Fruit fly (Drosophila melanogaster) whole organism, embryonic: ENCODE data around the gene CG31493.

Experiments
- Asciz ChIP-seq: fragments of 200-800 bp; sonication (Bioruptor generic); optimal IDR thresholded peaks from 2 replicates; lab custom pipeline; 2017; ENCODE audit warnings: missing biosample characterization, mild to moderate bottlenecking, missing genetic modification characterization, missing genetic modification reagents
- Atf3 ChIP-seq: fragments of 200-800 bp; sonication (Bioruptor generic); optimal IDR thresholded peaks from 3 replicates; lab custom pipeline; 2016; ENCODE audit warnings: missing biosample characterization, missing genetic modification characterization
- CG10431 ChIP-seq: fragments of 200-800 bp; sonication (Bioruptor generic); optimal IDR thresholded peaks from 3 replicates; lab custom pipeline; 2018; ENCODE audit warnings: missing biosample characterization, mild to moderate bottlenecking, missing genetic modification characterization
- CG11504 ChIP-seq: fragments of 200-800 bp; sonication (Bioruptor generic); optimal IDR thresholded peaks from 3 replicates; lab custom pipeline; 2019; ENCODE audit warnings: missing biosample characterization, mild to moderate bottlenecking, missing genetic modification characterization, moderate library complexity
- CG13424 ChIP-seq: fragments of 200-800 bp; sonication (Bioruptor generic); optimal IDR thresholded peaks from 2 replicates; lab custom pipeline; 2019; ENCODE audit warnings: missing biosample characterization, mild to moderate bottlenecking, missing genetic modification characterization, moderate library complexity
- CG14965 ChIP-seq: fragments of 200-800 bp; sonication (Bioruptor generic); optimal IDR thresholded peaks from 2 replicates; lab custom pipeline; 2016; ENCODE audit warnings: missing biosample characterization, missing genetic modification characterization, borderline replicate concordance
- CG15073 ChIP-seq: fragments of 200-800 bp; sonication (Bioruptor generic); optimal IDR thresholded peaks from 2 replicates; lab custom pipeline; 2016; ENCODE audit warnings: missing biosample characterization, missing genetic modification characterization
- CG17385 ChIP-seq: fragments of 200-800 bp; sonication (Bioruptor generic); optimal IDR thresholded peaks from 3 replicates; lab custom pipeline; 2018; ENCODE audit warnings: missing biosample characterization, mild to moderate bottlenecking, missing genetic modification characterization
- CG17568 ChIP-seq: fragments of 200-800 bp; sonication (Bioruptor generic); optimal IDR thresholded peaks from 2 replicates; lab custom pipeline; 2018; ENCODE audit warnings: missing biosample characterization, mild to moderate bottlenecking, missing genetic modification characterization, moderate library complexity
- CG17829 ChIP-seq: fragments of 200-800 bp; optimal IDR thresholded peaks from 2 replicates; lab custom pipeline; 2019; ENCODE audit warnings: missing biosample characterization, mild to moderate bottlenecking, missing genetic modification characterization, moderate library complexity
- CG1792 ChIP-seq: fragments of 200-800 bp; sonication (Bioruptor generic); optimal IDR thresholded peaks from 2 replicates; lab custom pipeline; 2016; ENCODE audit warnings: missing biosample characterization, missing genetic modification characterization
- CG18476 ChIP-seq: fragments of 200-800 bp; sonication (Bioruptor generic); optimal IDR thresholded peaks from 2 replicates; lab custom pipeline; 2016; ENCODE audit warnings: missing biosample characterization, mild to moderate bottlenecking, missing genetic modification characterization
- CG30403 ChIP-seq: fragments of 200-800 bp; sonication (Bioruptor generic); optimal IDR thresholded peaks from 3 replicates; lab custom pipeline; 2016; ENCODE audit warnings: missing biosample characterization, missing genetic modification characterization
- CG31224 ChIP-seq: fragments of 200-800 bp; sonication (Bioruptor generic); IDR thresholded peaks from 2 replicates; pipeline ENCODE4 v1.3.6; 2022; ENCODE audit warnings: missing biosample characterization, missing genetic modification characterization
- CG33213 ChIP-seq: fragments of 200-800 bp; sonication (Bioruptor generic); optimal IDR thresholded peaks from 3 replicates; lab custom pipeline; 2016; ENCODE audit warnings: missing biosample characterization, missing genetic modification characterization
- CG33557 ChIP-seq: fragments of 200-800 bp; sonication (Bioruptor generic); optimal IDR thresholded peaks from 2 replicates; lab custom pipeline; 2019; ENCODE audit warnings: missing biosample characterization, mild to moderate bottlenecking, missing genetic modification characterization, moderate library complexity
- CG5180 ChIP-seq: fragments of 200-800 bp; sonication (Bioruptor generic); optimal IDR thresholded peaks from 3 replicates; lab custom pipeline; 2017; ENCODE audit warnings: missing biosample characterization, missing genetic modification characterization, mild to moderate bottlenecking, moderate library complexity, missing genetic modification reagents
- CG6272 ChIP-seq: fragments of 200-800 bp; sonication (Bioruptor generic); IDR thresholded peaks from 2 replicates; pipeline ENCODE4 v1.3.6; 2022; ENCODE audit warnings: missing biosample characterization, missing genetic modification characterization
- CG7786 ChIP-seq: fragments of 200-800 bp; sonication (Bioruptor generic); optimal IDR thresholded peaks from 2 replicates; lab custom pipeline; 2016; ENCODE audit warnings: missing biosample characterization, missing genetic modification characterization
- D ChIP-seq, 2 experiments: fragments of 200-800 bp in 1 of 2; fragments of >200 bp in 1 of 2; sonication (Bioruptor generic) in 1 of 2; optimal IDR thresholded peaks; 2 replicates in 1 of 2; 3 replicates in 1 of 2; lab custom pipeline; 2017; ENCODE audit warnings: mild to moderate bottlenecking in 1 of 2, missing biosample characterization in 1 of 2, missing genetic modification characterization in 1 of 2, missing genetic modification reagents in 1 of 2
- Dll ChIP-seq: fragments of 200-800 bp; sonication (Bioruptor generic); IDR thresholded peaks from 4 replicates; pipeline ENCODE4 v1.3.6; 2022; ENCODE audit warnings: missing biosample characterization, missing genetic modification characterization; ENCODE audit not compliant: partially characterized antibody
- Drgx ChIP-seq: fragments of 200-800 bp; sonication (Bioruptor generic); IDR thresholded peaks from 2 replicates; pipeline ENCODE4 v1.3.6; 2022; ENCODE audit warnings: missing biosample characterization, missing genetic modification characterization
- Fer1 ChIP-seq: fragments of 200-800 bp; sonication (Bioruptor generic); optimal IDR thresholded peaks from 2 replicates; lab custom pipeline; 2017; ENCODE audit warnings: missing biosample characterization, mild to moderate bottlenecking, missing genetic modification characterization
- Hr51 ChIP-seq, 2 experiments: fragments of 200-800 bp; sonication (Bioruptor generic); optimal IDR thresholded peaks; 2 replicates in 1 of 2; 3 replicates in 1 of 2; lab custom pipeline; 2016 to 2018; ENCODE audit warnings: missing biosample characterization in 2 of 2, missing genetic modification characterization in 2 of 2, mild to moderate bottlenecking in 1 of 2, moderate library complexity in 1 of 2
- Jarid2 ChIP-seq: fragments of 200-800 bp; sonication (Bioruptor generic); optimal IDR thresholded peaks from 3 replicates; lab custom pipeline; 2017; ENCODE audit warnings: mild to moderate bottlenecking, missing biosample characterization, missing genetic modification reagents, missing genetic modification characterization
- MBD-R2 ChIP-seq: fragments of 200-800 bp; sonication (Bioruptor generic); IDR thresholded peaks from 2 replicates; pipeline ENCODE4 v1.3.6; 2022; ENCODE audit warnings: missing biosample characterization, missing genetic modification characterization
- MTF-1 ChIP-seq: fragments of 200-800 bp; sonication (Bioruptor generic); optimal IDR thresholded peaks from 2 replicates; lab custom pipeline; 2018; ENCODE audit warnings: missing biosample characterization, mild to moderate bottlenecking, missing genetic modification characterization, borderline replicate concordance
- NC2β ChIP-seq: fragments of 200-800 bp; sonication (Bioruptor generic); optimal IDR thresholded peaks from 2 replicates; lab custom pipeline; 2016; ENCODE audit warnings: missing biosample characterization, missing genetic modification characterization
- Opbp ChIP-seq: fragments of 200-800 bp; sonication (Bioruptor generic); IDR thresholded peaks from 3 replicates; pipeline ENCODE4 v1.3.6; 2022; ENCODE audit warnings: missing biosample characterization, missing genetic modification characterization; ENCODE audit not compliant: partially characterized antibody
- Ravus ChIP-seq: fragments of 200-800 bp; sonication (Bioruptor generic); IDR thresholded peaks from 2 replicates; pipeline ENCODE4 v1.3.6; 2022; ENCODE audit warnings: missing biosample characterization, missing genetic modification characterization
- br ChIP-seq: fragments of >200 bp; optimal IDR thresholded peaks from 2 replicates; lab custom pipeline; 2017
- btn ChIP-seq: fragments of 200-800 bp; sonication (Bioruptor generic); optimal IDR thresholded peaks from 2 replicates; lab custom pipeline; 2016; ENCODE audit warnings: missing biosample characterization, missing genetic modification characterization
- cg ChIP-seq: fragments of 200-800 bp; sonication (Bioruptor generic); optimal IDR thresholded peaks from 3 replicates; lab custom pipeline; 2019; ENCODE audit warnings: missing biosample characterization, mild to moderate bottlenecking, missing genetic modification characterization, moderate library complexity
- chn ChIP-seq: fragments of 200-800 bp; sonication (Bioruptor generic); optimal IDR thresholded peaks from 2 replicates; lab custom pipeline; 2016; ENCODE audit warnings: missing biosample characterization, missing genetic modification characterization
- ci ChIP-seq: fragments of 200-800 bp; sonication (Bioruptor generic); IDR thresholded peaks from 3 replicates; pipeline ENCODE4 v1.3.6; 2022; ENCODE audit warnings: missing biosample characterization, missing genetic modification characterization
- fru ChIP-seq: fragments of >200 bp; optimal IDR thresholded peaks from 2 replicates; lab custom pipeline; 2017
- gro ChIP-seq: fragments of 200-800 bp; sonication (Bioruptor generic); optimal IDR thresholded peaks from 2 replicates; lab custom pipeline; 2016; ENCODE audit warnings: missing biosample characterization, missing genetic modification characterization
- kay ChIP-seq: fragments of 200-800 bp; sonication (Bioruptor generic); optimal IDR thresholded peaks from 2 replicates; lab custom pipeline; 2016; ENCODE audit warnings: missing biosample characterization, missing genetic modification characterization
- kni ChIP-seq: fragments of 200-800 bp; sonication (Bioruptor generic); optimal IDR thresholded peaks from 3 replicates; lab custom pipeline; 2017; ENCODE audit warnings: mild to moderate bottlenecking, missing biosample characterization, missing genetic modification reagents, missing genetic modification characterization
- maf-S ChIP-seq: fragments of 200-800 bp; sonication (Bioruptor generic); optimal IDR thresholded peaks from 2 replicates; lab custom pipeline; 2016; ENCODE audit warnings: missing biosample characterization, missing genetic modification characterization
- nerfin-1 ChIP-seq: fragments of 200-800 bp; sonication (Bioruptor generic); optimal IDR thresholded peaks from 3 replicates; lab custom pipeline; 2019; ENCODE audit warnings: missing biosample characterization, mild to moderate bottlenecking, missing genetic modification characterization, moderate library complexity
- nom ChIP-seq: fragments of 200-800 bp; sonication (Bioruptor generic); optimal IDR thresholded peaks from 2 replicates; lab custom pipeline; 2017; ENCODE audit warnings: missing biosample characterization, missing genetic modification characterization, mild to moderate bottlenecking, moderate library complexity, missing genetic modification reagents
- pros ChIP-seq: fragments of 200-800 bp; sonication (Bioruptor generic); optimal IDR thresholded peaks from 3 replicates; lab custom pipeline; 2019; ENCODE audit warnings: missing biosample characterization, mild to moderate bottlenecking, missing genetic modification characterization, moderate library complexity
- seq ChIP-seq: fragments of 200-800 bp; sonication (Bioruptor generic); IDR thresholded peaks from 2 replicates; pipeline ENCODE4 v1.3.6; 2022; ENCODE audit warnings: missing biosample characterization, missing genetic modification characterization
- sqz ChIP-seq: fragments of 200-800 bp; sonication (Bioruptor generic); optimal IDR thresholded peaks from 3 replicates; lab custom pipeline; 2018; ENCODE audit warnings: missing biosample characterization, mild to moderate bottlenecking, missing genetic modification characterization
- stc ChIP-seq: fragments of 200-800 bp; sonication (Bioruptor generic); IDR thresholded peaks from 2 replicates; pipeline ENCODE4 v1.3.6; 2022; ENCODE audit warnings: missing biosample characterization, missing genetic modification characterization
- tll ChIP-seq, 2 experiments: fragments of 200-800 bp in 1 of 2; fragments of >200 bp in 1 of 2; sonication (Bioruptor generic) in 1 of 2; optimal IDR thresholded peaks; 2 replicates each; lab custom pipeline; 2017 to 2019; ENCODE audit warnings: missing biosample characterization in 2 of 2, missing genetic modification characterization in 2 of 2, mild to moderate bottlenecking in 1 of 2, moderate library complexity in 1 of 2
- vvl ChIP-seq: fragments of 200-800 bp; sonication (Bioruptor generic); IDR thresholded peaks from 2 replicates; pipeline ENCODE4 v1.3.6; 2022; ENCODE audit warnings: missing biosample characterization, missing genetic modification characterization
- yki ChIP-seq: fragments of >200 bp; optimal IDR thresholded peaks from 3 replicates; lab custom pipeline; 2018
- z ChIP-seq: fragments of 200-800 bp; sonication (Bioruptor generic); IDR thresholded peaks from 3 replicates; pipeline ENCODE4 v1.3.6; 2022; ENCODE audit warnings: missing biosample characterization, missing genetic modification characterization
- zen ChIP-seq: fragments of 200-800 bp; sonication (Bioruptor generic); optimal IDR thresholded peaks from 3 replicates; lab custom pipeline; 2018; ENCODE audit warnings: missing biosample characterization, mild to moderate bottlenecking, missing genetic modification characterization, moderate library complexity

The CG31493 gene

DNA sequence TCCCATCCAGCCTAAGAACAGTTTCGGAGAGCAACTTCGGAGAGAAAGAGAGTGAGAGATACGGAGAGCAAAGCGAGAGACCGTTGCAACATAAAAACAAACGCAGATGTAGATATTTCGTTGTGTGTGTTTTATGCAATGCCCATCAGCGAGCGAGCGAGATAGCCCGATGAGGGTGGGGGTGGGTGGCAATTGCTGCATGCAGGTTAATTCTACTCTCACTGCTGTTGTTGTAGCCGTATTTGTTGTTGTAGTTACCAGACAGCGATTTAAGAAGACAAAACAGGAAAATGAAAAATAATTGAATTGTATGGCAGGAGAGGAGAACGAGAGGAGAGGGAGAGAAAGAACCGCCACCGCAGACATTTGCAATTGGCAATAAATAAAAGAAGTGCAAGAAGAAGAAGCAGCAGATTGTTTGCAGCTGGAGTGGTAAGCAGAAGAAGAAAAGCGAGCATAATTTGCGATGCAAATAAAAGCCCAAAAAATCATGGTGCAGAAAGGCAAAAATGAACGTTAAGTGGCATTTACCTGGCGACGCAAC is 21.5 kb upstream of the CG31493 start (continued):
- TF ChIP-seq CG14965 (GFP tag; lab: Kevin White, UChicago) (no peak), ci (GFP tag; lab: Robert Waterston, UW) (peak; percentile 51; the same call in 2 of the 3 replicates), CG10431 (GFP tag; lab: Kevin White, UChicago) (no peak), vvl (no peak), MTF-1 (GFP tag; lab: Kevin White, UChicago) (no peak), zen (peak; percentile 43), Fer1 (no peak), cg (peak; percentile 83), CG18476 (GFP tag; lab: Kevin White, UChicago) (no peak), Asciz (GFP tag; lab: Kevin White, UChicago) (no peak), btn (GFP tag; lab: Kevin White, UChicago) (no peak), CG7786 (no peak), CG17829 (no peak), Atf3 (no peak), kay (no peak), Opbp (GFP tag; lab: Robert Waterston, UW) (no peak), chn (GFP tag; lab: Kevin White, UChicago) (peak; percentile 62), CG31224 (GFP tag; lab: Robert Waterston, UW) (no peak), CG1792 (no peak), CG11504 (peak; percentile 25), nerfin-1 (tag; lab: Kevin White, UChicago) (peak; percentile 22), z (GFP tag; lab: Robert Waterston, UW) (peak; percentile 61; the same call in 1 of the 3 replicates), CG5180 (GFP tag; lab: Kevin White, UChicago) (no peak), yki (peak; percentile 71), maf-S (GFP tag; lab: Kevin White, UChicago) (no peak), Hr51 (GFP tag; optimal IDR thresholded peaks at IDR 0.05; lab: Kevin White, UChicago) (no peak), gro (no peak), stc (GFP tag; lab: Robert Waterston, UW) (no peak), CG13424 (no peak), seq (GFP tag; lab: Robert Waterston, UW) (0 out of 2 replicates have a peak, but pooled peaks have one; percentile 12), CG6272 (GFP tag; lab: Robert Waterston, UW) (no peak), nom (GFP tag; lab: Kevin White, UChicago) (peak; percentile 57), CG33557 (GFP tag; lab: Kevin White, UChicago) (no peak), Dll (0 out of 4 replicates have a peak, but pooled peaks have one; percentile 20), kni (GFP tag; lab: Kevin White, UChicago) (peak; percentile 71)

- TF ChIP-seq NC2β (no peak), btn (GFP tag; lab: Kevin White, UChicago) (no peak), D (optimal IDR thresholded peaks at IDR 0.05; lab: Kevin White, UChicago) (peak; percentile 41), D (GFP tag; optimal IDR thresholded peaks at IDR 0.05; lab: Kevin White, UChicago) (no peak), pros (GFP tag; lab: Kevin White, UChicago) (peak; percentile 44), tll (GFP tag; optimal IDR thresholded peaks at IDR 0.05; lab: Kevin White, UChicago) (peak in 1 of 2 experiments; percentile 98), sqz (GFP tag; lab: Kevin White, UChicago) (no peak), nerfin-1 (tag; lab: Kevin White, UChicago) (peak; percentile 63), CG15073 (no peak), CG30403 (GFP tag; lab: Kevin White, UChicago) (no peak), Jarid2 (GFP tag; lab: Kevin White, UChicago) (no peak), CG33213 (GFP tag; lab: Kevin White, UChicago) (no peak), MBD-R2 (GFP tag; lab: Robert Waterston, UW) (no peak), Drgx (GFP tag; lab: Robert Waterston, UW) (no peak), CG17568 (GFP tag; lab: Kevin White, UChicago) (no peak), Ravus (GFP tag; lab: Robert Waterston, UW) (no peak), fru (lab: Kevin White, UChicago) (no peak), br (no peak), CG17385 (no peak)
These were observed 20.0 kb upstream of the CG31493 start for dm6 chr3R:7111206-7111858.
